Fruit fly (Drosophila melanogaster): ENCODE results near the gene CG31457.

CG31457 gene

DNA sequence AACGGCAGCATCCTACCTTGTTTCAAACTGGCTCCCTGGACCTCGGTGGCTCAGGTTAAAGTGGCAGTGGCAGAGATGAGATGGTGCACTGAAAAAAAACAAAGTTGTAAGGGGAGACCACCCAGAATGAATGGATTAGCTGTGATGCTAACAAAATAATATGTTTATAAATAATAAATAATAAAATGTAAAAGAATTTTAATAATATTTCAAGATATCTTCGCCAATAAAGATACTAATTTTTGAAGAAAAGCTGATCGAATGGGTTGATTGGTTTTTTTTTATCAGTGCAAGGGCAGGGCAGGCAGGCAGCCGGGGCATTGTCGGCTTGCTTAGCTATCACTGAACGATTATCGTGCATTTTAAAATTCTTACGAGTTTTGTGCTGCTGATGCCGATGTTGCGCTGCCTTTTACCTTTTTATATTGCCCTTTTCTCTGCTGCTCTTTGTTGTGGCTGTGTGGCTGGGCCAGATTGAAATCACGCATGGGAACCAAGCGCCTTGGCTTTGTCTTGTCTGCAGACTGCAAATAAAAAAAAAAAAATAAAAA lies 21.3 kb upstream of the CG31457 start (continued):
- TF ChIP-seq Aef1 (GFP tag; IDR thresholded peaks at IDR 0.05) (no peak), wek (GFP tag; optimal IDR thresholded peaks at IDR 0.05) (no peak), Tbp (GFP tag; optimal IDR thresholded peaks at IDR 0.05) (no peak), Sox100B (GFP tag; optimal IDR thresholded peaks at IDR 0.05) (no peak), CG17361 (GFP tag; IDR thresholded peaks at IDR 0.05) (peak; percentile 63), croc (GFP tag; conservative IDR thresholded peaks at IDR 0.05) (peak; percentile 34; the same call in 1 of the 3 replicates), CG31224 (GFP tag; IDR thresholded peaks at IDR 0.05) (no peak), CG12219 (GFP tag; optimal IDR thresholded peaks at IDR 0.05) (no peak), pum (GFP tag; optimal IDR thresholded peaks at IDR 0.05) (no peak), nom (GFP tag; optimal IDR thresholded peaks at IDR 0.05) (peak; percentile 87), pros (GFP tag; optimal IDR thresholded peaks at IDR 0.05) (no peak), CG18764 (GFP tag; optimal IDR thresholded peaks at IDR 0.05) (no peak), tx (GFP tag; optimal IDR thresholded peaks at IDR 0.05) (no peak), row (GFP tag; IDR thresholded peaks at IDR 0.05) (peak; percentile 61), CG8765 (GFP tag; IDR thresholded peaks at IDR 0.05) (peak; percentile 14; the same call in 1 of the 2 replicates), HLH3B (GFP tag; IDR thresholded peaks at IDR 0.05) (no peak), YL-1 (GFP tag; optimal IDR thresholded peaks at IDR 0.05) (no peak), dimm (GFP tag; IDR thresholded peaks at IDR 0.05) (no peak), ac (GFP tag; optimal IDR thresholded peaks at IDR 0.05) (no peak), dati (GFP tag; IDR thresholded peaks at IDR 0.05) (no peak), CG30431 (GFP tag; optimal IDR thresholded peaks at IDR 0.05) (peak; percentile 17), odd (GFP tag; optimal IDR thresholded peaks at IDR 0.05) (peak; percentile 31), nerfin-2 (GFP tag; IDR thresholded peaks at IDR 0.05; ENCODE audit: partially characterized antibody) (no peak), Doc3 (GFP tag; IDR thresholded peaks at IDR 0.05; ENCODE audit: partially characterized antibody) (no peak), CG7357 (GFP tag; IDR thresholded peaks at IDR 0.05) (no peak), CG11695 (GFP tag; IDR thresholded peaks at IDR 0.05) (0 out of 3 replicates have a peak, but pooled peaks have one; percentile 25), MESR4 (GFP tag; optimal IDR thresholded peaks at IDR 0.05) (no peak), Sry-δ (GFP tag; optimal IDR thresholded peaks at IDR 0.05) (no peak), Dll (GFP tag; IDR thresholded peaks at IDR 0.05; ENCODE audit: partially characterized antibody) (no peak), bowl (GFP tag; IDR thresholded peaks at IDR 0.05) (no peak), CG17328 (GFP tag; IDR thresholded peaks at IDR 0.05) (peak; percentile 65), mirr (GFP tag; optimal IDR thresholded peaks at IDR 0.05) (no peak), CG6254 (GFP tag; optimal IDR thresholded peaks at IDR 0.05) (peak; percentile 39), Nf-YC (tag; optimal IDR thresholded peaks at IDR 0.05) (no peak), Blimp-1 (GFP tag; optimal IDR thresholded peaks at IDR 0.05) (peak; percentile 59), CG17829 (tag; optimal IDR thresholded peaks at IDR 0.05) (peak; percentile 69), yki (optimal IDR thresholded peaks at IDR 0.05) (no peak), nmo (GFP tag; optimal IDR thresholded peaks at IDR 0.05) (peak; percentile 44), CG8924 (tag; optimal IDR thresholded peaks at IDR 0.05) (peak; percentile 46), stc (GFP tag; IDR thresholded peaks at IDR 0.05) (no peak), ase (GFP tag; IDR thresholded peaks at IDR 0.05) (no peak), CG32767 (GFP tag; IDR thresholded peaks at IDR 0.05) (no peak), tll (GFP tag; optimal IDR thresholded peaks at IDR 0.05) (peak in 1 of 2 experiments; percentile 11), CG12391 (tag; optimal IDR thresholded peaks at IDR 0.05) (peak; percentile 63), Hey (tag; optimal IDR thresholded peaks at IDR 0.05) (no peak), pzg (GFP tag; optimal IDR thresholded peaks at IDR 0.05) (no peak), scrt (GFP tag; optimal IDR thresholded peaks at IDR 0.05) (no peak), CG3281 (GFP tag; optimal IDR thresholded peaks at IDR 0.05) (no peak), CG10959 (GFP tag; IDR thresholded peaks at IDR 0.05) (peak; percentile 61), CkIIα-i1 (GFP tag; IDR thresholded peaks at IDR 0.05) (no peak), unpg (GFP tag; optimal IDR thresholded peaks at IDR 0.05) (peak; percentile 34)
